Fruit fly (Drosophila melanogaster): Measurements from ENCODE around the gene CG14864.
A peak's percentile ranks its signal among the peaks of the same experiment; 100 is the strongest.

Gene CG14864

DNA sequence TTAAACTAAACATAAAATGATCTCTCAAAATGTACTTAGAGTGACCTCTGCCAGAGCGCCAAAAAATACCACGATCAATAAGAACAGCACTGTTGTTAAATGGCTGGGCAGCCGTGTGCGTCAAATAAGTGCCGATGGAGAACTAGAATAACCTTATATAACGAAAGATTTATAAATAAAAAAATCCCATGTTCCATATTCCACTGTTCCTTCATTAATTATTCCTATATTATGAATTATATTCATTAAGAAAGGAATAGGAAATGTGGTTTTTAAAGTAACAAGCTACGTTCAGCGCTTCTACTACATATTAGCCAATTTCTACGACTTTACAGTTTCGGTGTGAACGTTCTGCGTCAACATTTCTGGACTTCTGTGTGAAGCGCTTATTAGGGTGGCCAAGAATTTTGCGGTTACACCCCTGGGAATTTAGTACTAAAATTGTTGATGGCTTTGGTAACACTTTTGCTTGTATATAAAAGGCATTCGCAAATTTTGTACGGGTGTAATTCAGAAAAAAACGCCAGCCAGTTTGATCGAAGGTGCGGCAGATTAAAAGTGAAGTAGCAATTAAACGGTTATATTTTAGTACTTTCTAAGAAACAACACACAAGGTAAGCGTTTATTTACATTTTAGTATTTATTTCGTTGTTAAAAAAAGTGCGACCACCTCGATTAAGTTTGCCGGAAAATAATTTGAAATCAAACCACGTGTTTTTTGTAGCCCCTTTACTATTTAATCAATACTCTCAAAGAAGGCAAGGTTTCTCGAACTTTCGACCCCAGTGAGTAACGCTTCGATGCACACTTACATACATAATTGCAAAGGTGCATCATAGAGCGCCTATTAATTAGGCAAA is 25.9 kb downstream of the CG14864 start, which contains the start of the genes tefu and Hsc70-4 (continued):
- TF ChIP-seq CG4360 (GFP tag; IDR thresholded peaks at IDR 0.05) (no peak), CG32767 (GFP tag; IDR thresholded peaks at IDR 0.05) (peak; percentile 60; the same call in 1 of the 2 replicates), Dp (GFP tag; optimal IDR thresholded peaks at IDR 0.05) (peak; percentile 69), CG15479 (GFP tag; optimal IDR thresholded peaks at IDR 0.05) (no peak), knrl (GFP tag; IDR thresholded peaks at IDR 0.05; ENCODE audit: partially characterized antibody) (peak; percentile 39; the same call in 1 of the 3 replicates), CG4328 (GFP tag; optimal IDR thresholded peaks at IDR 0.05) (no peak), CG16813 (GFP tag; IDR thresholded peaks at IDR 0.05; ENCODE audit: partially characterized antibody) (no peak), Myb (GFP tag; optimal IDR thresholded peaks at IDR 0.05) (peak; percentile 50), Hand (GFP tag; optimal IDR thresholded peaks at IDR 0.05) (no peak), HmgZ (tag; optimal IDR thresholded peaks at IDR 0.05) (peak; percentile 64), CG9817 (tag; optimal IDR thresholded peaks at IDR 0.05) (peak; percentile 84), psq (GFP tag; optimal IDR thresholded peaks at IDR 0.05) (no peak), CG2116 (GFP tag; optimal IDR thresholded peaks at IDR 0.05) (peak; percentile 97), p53 (GFP tag; optimal IDR thresholded peaks at IDR 0.05) (peak; percentile 1), cg (GFP tag; optimal IDR thresholded peaks at IDR 0.05) (no peak), CG15269 (tag; optimal IDR thresholded peaks at IDR 0.05) (peak; percentile 0), da (GFP tag; optimal IDR thresholded peaks at IDR 0.05) (no peak), CG12744 (GFP tag; optimal IDR thresholded peaks at IDR 0.05) (peak; percentile 13), CG3995 (GFP tag; optimal IDR thresholded peaks at IDR 0.05) (peak; percentile 6), crol (GFP tag; IDR thresholded peaks at IDR 0.05) (no peak), repo (GFP tag; optimal IDR thresholded peaks at IDR 0.05) (no peak), Stat92E (GFP tag; optimal IDR thresholded peaks at IDR 0.05) (peak in 1 of 3 experiments; percentile 37), CG12236 (GFP tag; optimal IDR thresholded peaks at IDR 0.05) (peak; percentile 2), Aef1 (GFP tag; IDR thresholded peaks at IDR 0.05) (peak; percentile 86), CG2202 (tag; optimal IDR thresholded peaks at IDR 0.05) (peak; percentile 40), CG13424 (tag; optimal IDR thresholded peaks at IDR 0.05) (peak; percentile 73), CG9727 (GFP tag; optimal IDR thresholded peaks at IDR 0.05) (peak; percentile 74), CG33557 (GFP tag; optimal IDR thresholded peaks at IDR 0.05) (peak; percentile 40), slbo (GFP tag; IDR thresholded peaks at IDR 0.05) (peak; percentile 90), Blimp-1 (GFP tag; optimal IDR thresholded peaks at IDR 0.05) (no peak), ems (GFP tag; optimal IDR thresholded peaks at IDR 0.05) (peak; percentile 79), sd (tag; optimal IDR thresholded peaks at IDR 0.05) (no peak), CG3726 (GFP tag; IDR thresholded peaks at IDR 0.05) (peak; percentile 75; the same call in 2 of the 3 replicates), HLH3B (GFP tag; IDR thresholded peaks at IDR 0.05) (peak; percentile 65; the same call in 1 of the 2 replicates), CG1529 (GFP tag; optimal IDR thresholded peaks at IDR 0.05) (no peak), CkIIα-i1 (GFP tag; IDR thresholded peaks at IDR 0.05) (no peak), CG11456 (GFP tag; IDR thresholded peaks at IDR 0.05) (peak; percentile 89), crp (GFP tag; optimal IDR thresholded peaks at IDR 0.05) (peak in 1 of 2 experiments; percentile 48), Jarid2 (GFP tag; optimal IDR thresholded peaks at IDR 0.05) (no peak), CG11504 (tag; optimal IDR thresholded peaks at IDR 0.05) (no peak), CG18262 (tag; optimal IDR thresholded peaks at IDR 0.05) (no peak), CG11723 (GFP tag; optimal IDR thresholded peaks at IDR 0.05) (peak; percentile 69), hbn (GFP tag; IDR thresholded peaks at IDR 0.05; ENCODE audit: partially characterized antibody) (no peak), CG2120 (GFP tag; optimal IDR thresholded peaks at IDR 0.05) (peak; percentile 84), CG13287 (GFP tag; IDR thresholded peaks at IDR 0.05; ENCODE audit: partially characterized antibody) (peak; percentile 31), CG8281 (tag; optimal IDR thresholded peaks at IDR 0.05) (peak; percentile 31), Chrac-16 (GFP tag; optimal IDR thresholded peaks at IDR 0.05) (peak; percentile 81)

Measured in whole organism, embryonic.